Fruit fly (Drosophila melanogaster) whole organism, wandering third instar larva: ENCODE data around the gene Tmx3.

ENCODE experiments used
- Abd-B ChIP-seq: fragments of >200 bp; optimal IDR thresholded peaks from 2 replicates; lab custom pipeline; 2017; ENCODE audit warnings: missing biosample characterization, missing genetic modification characterization
- CG9705 ChIP-seq: fragments of 200-800 bp; sonication (Bioruptor generic); optimal IDR thresholded peaks from 2 replicates; lab custom pipeline; 2018; ENCODE audit warnings: missing biosample characterization, mild to moderate bottlenecking, missing genetic modification characterization
- Dif ChIP-seq: fragments of 200-275, 200-300 bp; sonication (Bioruptor generic); optimal IDR thresholded peaks from 2 replicates; lab custom pipeline; 2018; ENCODE audit warnings: missing biosample characterization, missing genetic modification characterization; ENCODE audit not compliant: partially characterized antibody
- Hr78 ChIP-seq: fragments of >200 bp; optimal IDR thresholded peaks from 2 replicates; lab custom pipeline; 2017; ENCODE audit warnings: missing biosample characterization, missing genetic modification characterization
- Mio ChIP-seq: sonication (Bioruptor generic); optimal IDR thresholded peaks from 2 replicates; lab custom pipeline; 2016; ENCODE audit warnings: missing biosample characterization, missing genetic modification characterization
- N ChIP-seq: fragments of >200 bp; optimal IDR thresholded peaks from 2 replicates; lab custom pipeline; 2018; ENCODE audit warnings: missing biosample characterization, missing external identifiers, missing genetic modification characterization
- Rel ChIP-seq, 2 experiments: fragments of 200-800 bp; sonication (Bioruptor generic) in 1 of 2; optimal IDR thresholded peaks; 2 replicates in 1 of 2; 3 replicates in 1 of 2; lab custom pipeline; 2016 to 2019; ENCODE audit warnings: mild to moderate bottlenecking in 2 of 2, missing biosample characterization in 2 of 2, missing genetic modification characterization in 2 of 2, moderate library complexity in 1 of 2
- fru ChIP-seq: fragments of 200-800 bp; sonication (Bioruptor generic); optimal IDR thresholded peaks from 3 replicates; lab custom pipeline; 2016; ENCODE audit warnings: missing biosample characterization, mild to moderate bottlenecking, missing genetic modification characterization
- h ChIP-seq: fragments of 200-800 bp; sonication (Bioruptor generic); optimal IDR thresholded peaks from 3 replicates; lab custom pipeline; 2016; ENCODE audit warnings: missing biosample characterization, mild to moderate bottlenecking, missing genetic modification characterization
- lola ChIP-seq: fragments of >200 bp; optimal IDR thresholded peaks from 2 replicates; lab custom pipeline; 2017; ENCODE audit warnings: missing biosample characterization, missing genetic modification characterization
- pan ChIP-seq: fragments of >200 bp; optimal IDR thresholded peaks from 2 replicates; lab custom pipeline; 2017
- usp ChIP-seq: fragments of >200 bp; optimal IDR thresholded peaks from 2 replicates; lab custom pipeline; 2017; ENCODE audit warnings: missing biosample characterization, missing genetic modification characterization
- woc ChIP-seq: sonication (Bioruptor generic); optimal IDR thresholded peaks from 2 replicates; lab custom pipeline; 2016; ENCODE audit warnings: missing biosample characterization, mild to moderate bottlenecking, missing genetic modification characterization

DNA sequence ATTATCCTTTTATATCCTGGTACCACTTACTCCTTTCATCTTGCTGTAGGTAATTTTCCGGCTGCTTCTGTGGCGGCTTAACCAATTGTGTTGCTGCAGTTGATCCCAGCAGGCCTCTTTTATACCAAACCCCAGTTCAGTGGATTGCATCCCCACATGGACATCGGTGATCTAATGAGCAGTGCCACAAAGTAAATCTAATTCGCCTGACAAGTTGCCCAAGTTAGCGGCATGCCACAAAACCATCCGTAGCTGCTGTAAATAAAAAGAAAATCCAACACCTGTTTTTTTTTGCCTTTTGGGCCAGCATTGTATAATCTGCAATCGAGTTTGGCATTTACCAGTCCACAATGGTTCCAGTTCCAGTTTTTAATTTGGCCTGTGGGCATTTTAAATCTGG is 50.3 kb downstream of the Tmx3 start, which contains the start of gene CG13050:
- TF ChIP-seq Mio (GFP tag; lab: Kevin White, UChicago) (no peak), Dif (GFP tag; lab: Kevin White, UChicago) (no peak), lola (no peak), Rel (GFP tag; optimal IDR thresholded peaks at IDR 0.05; lab: Kevin White, UChicago) (no peak), Rel (tag; optimal IDR thresholded peaks at IDR 0.05; lab: Kevin White, UChicago) (no peak), h (no peak), pan (lab: Kevin White, UChicago) (no peak), fru (GFP tag; lab: Kevin White, UChicago) (no peak), usp (no peak), Hr78 (no peak), Abd-B (GFP tag; lab: Kevin White, UChicago) (no peak), CG9705 (no peak), woc (GFP tag; lab: Kevin White, UChicago) (no peak), N (GFP tag; lab: Kevin White, UChicago) (no peak)
